Fruit fly (Drosophila melanogaster): ENCODE data around the gene CG8112.

DNA sequence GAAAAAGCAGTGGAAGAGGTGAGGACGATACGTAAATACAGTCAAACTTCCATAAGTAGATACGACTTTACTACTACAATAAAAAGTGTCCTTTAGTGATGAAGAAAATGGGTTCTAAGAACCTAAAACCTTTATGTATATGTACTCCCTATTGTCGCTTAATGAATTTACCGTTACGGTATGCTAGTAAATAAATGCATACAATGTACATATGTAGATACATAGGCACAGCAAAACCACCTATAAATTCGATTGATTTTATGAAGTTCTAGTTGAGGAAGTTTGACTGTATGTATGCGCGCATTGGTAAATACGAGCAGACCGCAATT is 3.8 kb downstream of the CG8112 start:
- no peak for TF ChIP-seq psq (optimal IDR thresholded peaks at IDR 0.05)
- no peak for TF ChIP-seq Sin3A (optimal IDR thresholded peaks at IDR 0.05)
- no peak for TF ChIP-seq ttk (optimal IDR thresholded peaks at IDR 0.05)

All from Kc167 (cell line).